Worm (Caenorhabditis elegans) whole organism, L4 larva: ENCODE measurements around the gene B0228.1.

Experiments used
- lin-15B ChIP-seq: fragments of 150-350 bp; sonication (generic microtip); optimal IDR thresholded peaks from 3 replicates; lab custom pipeline; 2014; ENCODE audit warnings: missing biosample characterization, missing genetic modification characterization
- nhr-11 ChIP-seq: fragments of 150-350 bp; optimal IDR thresholded peaks from 2 replicates; lab custom pipeline; 2014; ENCODE audit warnings: missing biosample characterization, missing genetic modification characterization
- unc-39 ChIP-seq: sonication (generic microtip); optimal IDR thresholded peaks from 2 replicates; lab custom pipeline; 2017; ENCODE audit warnings: missing biosample characterization, missing genetic modification characterization
- unc-62 ChIP-seq, 3 experiments: fragments of 150-350 bp in 1 of 3; sonication (generic microtip); optimal IDR thresholded peaks in 2 of 3; peaks in 1 of 3; 1 replicate in 1 of 3; 2 replicates in 2 of 3; lab custom pipeline; 2014 to 2017; ENCODE audit warnings: missing biosample characterization in 3 of 3, missing genetic modification characterization in 3 of 3, missing genetic modification reagents in 3 of 3, missing genotype in 1 of 3
- ztf-7 ChIP-seq: fragments of 150-350 bp; optimal IDR thresholded peaks from 2 replicates; lab custom pipeline; 2014; ENCODE audit warnings: missing biosample characterization, missing genetic modification characterization

ce11 chrII:7765456-7765855 is 10.3 kb downstream of the B0228.1 start, which contains the start of gene srh-39:
- no peak for TF ChIP-seq ztf-7
- TF ChIP-seq unc-62 (GFP tag; optimal IDR thresholded peaks at IDR 0.05 in 1 of 2; lab: Kevin White, UChicago) = no peak
- no peak for TF ChIP-seq unc-62 (tag; optimal IDR thresholded peaks at IDR 0.05; lab: Kevin White, UChicago)
- no peak for TF ChIP-seq lin-15B (tag; lab: Kevin White, UChicago)
- no peak for TF ChIP-seq nhr-11 (tag; lab: Kevin White, UChicago)
- no peak for TF ChIP-seq unc-39 (tag; lab: Kevin White, UChicago)
